Fruit fly (Drosophila melanogaster) whole organism, embryonic: ENCODE measurements around the gene djl.

ENCODE experiments used
- Ada2b ChIP-seq: fragments of 200-800 bp; sonication (Bioruptor generic); IDR thresholded peaks from 2 replicates; pipeline ENCODE4 v1.3.6; 2022; ENCODE audit warnings: missing biosample characterization, missing genetic modification characterization
- Aef1 ChIP-seq: fragments of 200-800 bp; sonication (Bioruptor generic); IDR thresholded peaks from 3 replicates; pipeline ENCODE4 v1.3.6; 2022; ENCODE audit warnings: missing biosample characterization, missing genetic modification characterization
- Bgb ChIP-seq: fragments of 200-800 bp; sonication (Bioruptor generic); IDR thresholded peaks from 2 replicates; pipeline ENCODE4 v1.3.6; 2022; ENCODE audit warnings: missing biosample characterization, missing genetic modification characterization; ENCODE audit not compliant: partially characterized antibody
- CG10147 ChIP-seq: fragments of 200-800 bp; sonication (Bioruptor generic); optimal IDR thresholded peaks from 2 replicates; lab custom pipeline; 2019; ENCODE audit warnings: missing biosample characterization, mild to moderate bottlenecking, missing genetic modification characterization, moderate library complexity
- CG10979 ChIP-seq: fragments of 200-800 bp; sonication (Bioruptor generic); optimal IDR thresholded peaks from 2 replicates; lab custom pipeline; 2018; ENCODE audit warnings: missing biosample characterization, mild to moderate bottlenecking, missing genetic modification characterization, moderate library complexity
- CG11504 ChIP-seq: fragments of 200-800 bp; sonication (Bioruptor generic); optimal IDR thresholded peaks from 3 replicates; lab custom pipeline; 2019; ENCODE audit warnings: missing biosample characterization, mild to moderate bottlenecking, missing genetic modification characterization, moderate library complexity
- CG11560 ChIP-seq: fragments of 200-800 bp; sonication (Bioruptor generic); IDR thresholded peaks from 3 replicates; pipeline ENCODE4 v1.3.6; 2022; ENCODE audit warnings: missing biosample characterization, missing genetic modification characterization
- CG11695 ChIP-seq: fragments of 200-800 bp; sonication (Bioruptor generic); IDR thresholded peaks from 3 replicates; pipeline ENCODE4 v1.3.6; 2022; ENCODE audit warnings: missing biosample characterization, missing genetic modification characterization
- CG12155 ChIP-seq: fragments of 200-800 bp; sonication (Bioruptor generic); optimal IDR thresholded peaks from 3 replicates; lab custom pipeline; 2016; ENCODE audit warnings: missing biosample characterization, missing genetic modification characterization
- CG13424 ChIP-seq: fragments of 200-800 bp; sonication (Bioruptor generic); optimal IDR thresholded peaks from 2 replicates; lab custom pipeline; 2019; ENCODE audit warnings: missing biosample characterization, mild to moderate bottlenecking, missing genetic modification characterization, moderate library complexity
- CG17568 ChIP-seq: fragments of 200-800 bp; sonication (Bioruptor generic); optimal IDR thresholded peaks from 2 replicates; lab custom pipeline; 2018; ENCODE audit warnings: missing biosample characterization, mild to moderate bottlenecking, missing genetic modification characterization, moderate library complexity
- CG17802 ChIP-seq: fragments of 200-800 bp; sonication (Bioruptor generic); optimal IDR thresholded peaks from 2 replicates; lab custom pipeline; 2018; ENCODE audit warnings: missing biosample characterization, mild to moderate bottlenecking, missing genetic modification characterization, moderate library complexity
- CG2889 ChIP-seq: fragments of 200-800 bp; sonication (Bioruptor generic); IDR thresholded peaks from 3 replicates; pipeline ENCODE4 v1.3.6; 2022; ENCODE audit warnings: missing biosample characterization, missing genetic modification characterization
- CG31224 ChIP-seq: fragments of 200-800 bp; sonication (Bioruptor generic); IDR thresholded peaks from 2 replicates; pipeline ENCODE4 v1.3.6; 2022; ENCODE audit warnings: missing biosample characterization, missing genetic modification characterization
- CG32532 ChIP-seq: fragments of 200-800 bp; sonication (Bioruptor generic); IDR thresholded peaks from 2 replicates; pipeline ENCODE4 v1.3.6; 2022; ENCODE audit warnings: missing biosample characterization, missing genetic modification characterization
- CG33213 ChIP-seq: fragments of 200-800 bp; sonication (Bioruptor generic); optimal IDR thresholded peaks from 3 replicates; lab custom pipeline; 2016; ENCODE audit warnings: missing biosample characterization, missing genetic modification characterization
- CG4617 ChIP-seq: fragments of 200-800 bp; sonication (Bioruptor generic); optimal IDR thresholded peaks from 3 replicates; lab custom pipeline; 2016; ENCODE audit warnings: missing biosample characterization, missing genetic modification characterization, borderline replicate concordance
- CG4820 ChIP-seq: fragments of 200-800 bp; sonication (Bioruptor generic); optimal IDR thresholded peaks from 3 replicates; lab custom pipeline; 2016; ENCODE audit warnings: missing biosample characterization, missing genetic modification characterization
- CG5180 ChIP-seq: fragments of 200-800 bp; sonication (Bioruptor generic); optimal IDR thresholded peaks from 3 replicates; lab custom pipeline; 2017; ENCODE audit warnings: missing biosample characterization, missing genetic modification characterization, mild to moderate bottlenecking, moderate library complexity, missing genetic modification reagents
- CG6272 ChIP-seq: fragments of 200-800 bp; sonication (Bioruptor generic); IDR thresholded peaks from 2 replicates; pipeline ENCODE4 v1.3.6; 2022; ENCODE audit warnings: missing biosample characterization, missing genetic modification characterization
- CG6813 ChIP-seq: fragments of 200-800 bp; sonication (Bioruptor generic); optimal IDR thresholded peaks from 2 replicates; lab custom pipeline; 2017; ENCODE audit warnings: missing biosample characterization, missing genetic modification characterization, mild to moderate bottlenecking, moderate library complexity, missing genetic modification reagents
- CG7556 ChIP-seq: fragments of 200-800 bp; sonication (Bioruptor generic); optimal IDR thresholded peaks from 2 replicates; lab custom pipeline; 2017; ENCODE audit warnings: missing biosample characterization, mild to moderate bottlenecking, missing genetic modification characterization
- CG9932 ChIP-seq: fragments of 200-800 bp; sonication (Bioruptor generic); IDR thresholded peaks from 2 replicates; pipeline ENCODE4 v1.3.6; 2022; ENCODE audit warnings: missing biosample characterization, missing genetic modification characterization
- Deaf1 ChIP-seq: fragments of 200-800 bp; optimal IDR thresholded peaks from 3 replicates; lab custom pipeline; 2019; ENCODE audit warnings: missing biosample characterization, mild to moderate bottlenecking, missing genetic modification characterization, moderate library complexity
- Doc2 ChIP-seq: fragments of 200-800 bp; sonication (Bioruptor generic); IDR thresholded peaks from 2 replicates; pipeline ENCODE4 v1.3.6; 2022; ENCODE audit warnings: missing biosample characterization, missing genetic modification characterization
- Elba2 ChIP-seq: fragments of 200-800 bp; sonication (Bioruptor generic); optimal IDR thresholded peaks from 3 replicates; lab custom pipeline; 2016; ENCODE audit warnings: missing biosample characterization, missing genetic modification characterization
- Ets97D ChIP-seq: fragments of 200-800 bp; sonication (Bioruptor generic); optimal IDR thresholded peaks from 3 replicates; lab custom pipeline; 2016; ENCODE audit warnings: missing biosample characterization, missing genetic modification characterization
- H15 ChIP-seq: fragments of 200-800 bp; sonication (Bioruptor generic); IDR thresholded peaks from 3 replicates; pipeline ENCODE4 v1.3.6; 2022; ENCODE audit warnings: missing biosample characterization, missing genetic modification characterization
- Lpt ChIP-seq: fragments of >200 bp; optimal IDR thresholded peaks from 2 replicates; lab custom pipeline; 2018; ENCODE audit warnings: missing biosample characterization, missing genetic modification characterization
- NFAT ChIP-seq: fragments of 200-800 bp; sonication (Bioruptor generic); IDR thresholded peaks from 2 replicates; pipeline ENCODE4 v1.3.6; 2022; ENCODE audit warnings: missing biosample characterization, missing genetic modification characterization
- Rfx ChIP-seq: fragments of 200-800 bp; sonication (Bioruptor generic); IDR thresholded peaks from 2 replicates; pipeline ENCODE4 v1.3.6; 2022; ENCODE audit warnings: missing biosample characterization, missing genetic modification characterization
- Taf1 ChIP-seq: fragments of 200-800 bp; sonication (Bioruptor generic); IDR thresholded peaks from 2 replicates; pipeline ENCODE4 v1.3.6; 2022; ENCODE audit warnings: missing biosample characterization, missing genetic modification characterization
- bbx ChIP-seq: fragments of 200-800 bp; sonication (Bioruptor generic); IDR thresholded peaks from 2 replicates; pipeline ENCODE4 v1.3.6; 2022; ENCODE audit warnings: missing biosample characterization, missing genetic modification characterization; ENCODE audit not compliant: partially characterized antibody
- ci ChIP-seq: fragments of 200-800 bp; sonication (Bioruptor generic); IDR thresholded peaks from 3 replicates; pipeline ENCODE4 v1.3.6; 2022; ENCODE audit warnings: missing biosample characterization, missing genetic modification characterization
- croc ChIP-seq: fragments of 200-800 bp; sonication (Bioruptor generic); conservative IDR thresholded peaks from 3 replicates; pipeline ENCODE4 v1.3.6; 2022; ENCODE audit warnings: missing biosample characterization, missing genetic modification characterization
- dmrt99B ChIP-seq: fragments of 200-800 bp; sonication (Bioruptor generic); optimal IDR thresholded peaks from 2 replicates; lab custom pipeline; 2018; ENCODE audit warnings: missing biosample characterization, mild to moderate bottlenecking, missing genetic modification characterization, moderate library complexity
- gcm2 ChIP-seq: fragments of 200-800 bp; sonication (Bioruptor generic); optimal IDR thresholded peaks from 2 replicates; lab custom pipeline; 2016; ENCODE audit warnings: missing biosample characterization, missing genetic modification characterization
- gfzf ChIP-seq: fragments of 200-800 bp; sonication (Bioruptor generic); optimal IDR thresholded peaks from 2 replicates; lab custom pipeline; 2016; ENCODE audit warnings: missing biosample characterization, mild to moderate bottlenecking, missing genetic modification characterization, moderate library complexity
- grn ChIP-seq: fragments of 200-800 bp; sonication (Bioruptor generic); optimal IDR thresholded peaks from 3 replicates; lab custom pipeline; 2017; ENCODE audit warnings: missing biosample characterization, missing genetic modification characterization
- lab ChIP-seq: fragments of 200-800 bp; sonication (Bioruptor generic); optimal IDR thresholded peaks from 3 replicates; lab custom pipeline; 2017; ENCODE audit warnings: missing biosample characterization, missing genetic modification characterization, mild to moderate bottlenecking, moderate library complexity, missing genetic modification reagents
- nom ChIP-seq: fragments of 200-800 bp; sonication (Bioruptor generic); optimal IDR thresholded peaks from 2 replicates; lab custom pipeline; 2017; ENCODE audit warnings: missing biosample characterization, missing genetic modification characterization, mild to moderate bottlenecking, moderate library complexity, missing genetic modification reagents
- prd ChIP-seq, 3 experiments: fragments of >200 bp in 2 of 3; fragments of 200-800 bp in 1 of 3; sonication (Bioruptor generic) in 1 of 3; optimal IDR thresholded peaks in 2 of 3; IDR thresholded peaks in 1 of 3; 2 replicates in 2 of 3; 3 replicates in 1 of 3; pipeline versions ENCODE4 v1.3.6 to Lab custom; 2017 to 2022; ENCODE audit warnings: missing biosample characterization in 1 of 3, missing genetic modification characterization in 1 of 3
- pros ChIP-seq: fragments of 200-800 bp; sonication (Bioruptor generic); optimal IDR thresholded peaks from 3 replicates; lab custom pipeline; 2019; ENCODE audit warnings: missing biosample characterization, mild to moderate bottlenecking, missing genetic modification characterization, moderate library complexity
- pzg ChIP-seq: fragments of 200-800 bp; sonication (Bioruptor generic); optimal IDR thresholded peaks from 3 replicates; lab custom pipeline; 2018; ENCODE audit warnings: missing biosample characterization, mild to moderate bottlenecking, missing genetic modification characterization, moderate library complexity
- salm ChIP-seq: fragments of 200-800 bp; sonication (Bioruptor generic); optimal IDR thresholded peaks from 2 replicates; lab custom pipeline; 2018; ENCODE audit warnings: missing biosample characterization, mild to moderate bottlenecking, missing genetic modification characterization
- ssp ChIP-seq: fragments of 200-800 bp; sonication (Bioruptor generic); IDR thresholded peaks from 2 replicates; pipeline ENCODE4 v1.3.6; 2022; ENCODE audit warnings: missing biosample characterization, missing genetic modification characterization
- tna ChIP-seq: fragments of 200-800 bp; sonication (Bioruptor generic); IDR thresholded peaks from 2 replicates; pipeline ENCODE4 v1.3.6; 2022; ENCODE audit warnings: missing biosample characterization, missing genetic modification characterization; ENCODE audit not compliant: partially characterized antibody
- zfh1 ChIP-seq: fragments of 200-800 bp; sonication (Bioruptor generic); IDR thresholded peaks from 3 replicates; pipeline ENCODE4 v1.3.6; 2022; ENCODE audit warnings: missing biosample characterization, missing genetic modification characterization

The djl gene

dm6 chr3R:7102853-7103833, 42.6 kb downstream of the djl start (continued):
- TF ChIP-seq Ets97D, result no peak
- TF ChIP-seq CG33213 (GFP tag; lab: Kevin White, UChicago), result no peak
- no peak for TF ChIP-seq CG13424
- TF ChIP-seq CG11504 (tag; lab: Kevin White, UChicago), result peak; percentile 81
- peak; percentile 73 for TF ChIP-seq Lpt (GFP tag; lab: Kevin White, UChicago)
- TF ChIP-seq CG10147 (GFP tag; lab: Kevin White, UChicago), result no peak
- TF ChIP-seq CG9932 (GFP tag; lab: Robert Waterston, UW), result no peak
- TF ChIP-seq CG6272 (GFP tag; lab: Robert Waterston, UW), result no peak
- no peak for TF ChIP-seq CG12155
- no peak for TF ChIP-seq CG2889 (GFP tag; lab: Robert Waterston, UW)
- TF ChIP-seq gcm2 (GFP tag; lab: Kevin White, UChicago), result no peak
- TF ChIP-seq CG31224 (GFP tag; lab: Robert Waterston, UW), result no peak
- TF ChIP-seq Elba2 (GFP tag; lab: Kevin White, UChicago), result peak; percentile 98
- 0 out of 2 replicates have a peak, but pooled peaks have one; percentile 37 for TF ChIP-seq bbx (GFP tag; lab: Robert Waterston, UW)
- 0 out of 3 replicates have a peak, but pooled peaks have one; percentile 55 for TF ChIP-seq ci (GFP tag; lab: Robert Waterston, UW)
- TF ChIP-seq lab (GFP tag; lab: Kevin White, UChicago), result peak; percentile 2
- peak; percentile 37 for TF ChIP-seq nom (GFP tag; lab: Kevin White, UChicago)
- 0 out of 2 replicates have a peak, but pooled peaks have one; percentile 21 for TF ChIP-seq CG32532
- no peak for TF ChIP-seq salm (tag; lab: Kevin White, UChicago)
- TF ChIP-seq gfzf (GFP tag; lab: Kevin White, UChicago), result no peak
- peak; percentile 75 for TF ChIP-seq CG5180 (GFP tag; lab: Kevin White, UChicago)
- TF ChIP-seq Taf1 (GFP tag; lab: Robert Waterston, UW), result no peak
- TF ChIP-seq CG11560 (tag; lab: Robert Waterston, UW), result no peak
- TF ChIP-seq Aef1 (GFP tag; lab: Robert Waterston, UW), result no peak
- no peak for TF ChIP-seq grn (GFP tag; lab: Kevin White, UChicago)
- no peak for TF ChIP-seq prd (optimal IDR thresholded peaks at IDR 0.05; lab: Kevin White, UChicago)
- TF ChIP-seq prd (GFP tag; IDR thresholded peaks at IDR 0.05; lab: Robert Waterston, UW), result no peak
- no peak for TF ChIP-seq CG4617 (GFP tag; lab: Kevin White, UChicago)
- no peak for TF ChIP-seq Bgb
- peak; percentile 64 for TF ChIP-seq CG6813
- TF ChIP-seq ssp, result no peak
- no peak for TF ChIP-seq CG4820 (GFP tag; lab: Kevin White, UChicago)
- TF ChIP-seq zfh1 (GFP tag; lab: Robert Waterston, UW), result peak; percentile 36; the same call in 1 of the 3 replicates
- TF ChIP-seq H15, result no peak
- TF ChIP-seq tna (GFP tag; lab: Robert Waterston, UW), result no peak
- TF ChIP-seq Rfx (GFP tag; lab: Robert Waterston, UW), result no peak
- no peak for TF ChIP-seq CG17802 (tag; lab: Kevin White, UChicago)
- no peak for TF ChIP-seq pzg (GFP tag; lab: Kevin White, UChicago)
- TF ChIP-seq dmrt99B, result peak; percentile 4
- no peak for TF ChIP-seq Ada2b (GFP tag; lab: Robert Waterston, UW)
- no peak for TF ChIP-seq CG7556 (GFP tag; lab: Kevin White, UChicago)
- TF ChIP-seq croc (GFP tag; lab: Robert Waterston, UW), result no peak
- no peak for TF ChIP-seq CG11695
- peak; percentile 83 for TF ChIP-seq pros (GFP tag; lab: Kevin White, UChicago)
- no peak for TF ChIP-seq Deaf1 (tag; lab: Kevin White, UChicago)
- TF ChIP-seq CG10979, result no peak
- no peak for TF ChIP-seq Doc2 (GFP tag; lab: Robert Waterston, UW)
- TF ChIP-seq NFAT (GFP tag; lab: Robert Waterston, UW), result no peak
- TF ChIP-seq CG17568 (GFP tag; lab: Kevin White, UChicago), result no peak
